Worm (Caenorhabditis elegans) whole organism, L2 larva: ENCODE measurements around the gene pad-2.

Experiments
- C34F6.9 ChIP-seq: fragments of 150-350 bp; optimal IDR thresholded peaks from 2 replicates; lab custom pipeline; 2014; ENCODE audit warnings: missing biosample characterization, missing genetic modification characterization
- F13H6.1 ChIP-seq: sonication (generic microtip); optimal IDR thresholded peaks from 2 replicates; lab custom pipeline; 2016; ENCODE audit warnings: missing genetic modification characterization, missing compliant biosample characterization
- R02D3.7 ChIP-seq: fragments of 150-350 bp; optimal IDR thresholded peaks from 2 replicates; lab custom pipeline; 2014; ENCODE audit warnings: missing biosample characterization, missing genetic modification characterization
- Y55F3AM.14 ChIP-seq: fragments of 200-800 bp; sonication (Bioruptor generic); optimal IDR thresholded peaks from 2 replicates; lab custom pipeline; 2018; ENCODE audit warnings: mild to moderate bottlenecking, missing genetic modification characterization, missing compliant biosample characterization
- ZK546.5 ChIP-seq: sonication (generic microtip); optimal IDR thresholded peaks from 2 replicates; lab custom pipeline; 2017; ENCODE audit warnings: missing biosample characterization, missing genetic modification characterization
- alr-1 ChIP-seq: fragments of 150-350 bp; optimal IDR thresholded peaks from 2 replicates; lab custom pipeline; 2014; ENCODE audit warnings: missing biosample characterization, missing genetic modification characterization
- aly-2 ChIP-seq: fragments of 150-350 bp; optimal IDR thresholded peaks from 2 replicates; lab custom pipeline; 2014; ENCODE audit warnings: missing biosample characterization, missing genetic modification characterization
- ama-1 ChIP-seq: fragments of 150-350 bp; optimal IDR thresholded peaks from 2 replicates; lab custom pipeline; 2018; ENCODE audit warnings: inconsistent platforms
- ceh-82 ChIP-seq: fragments of 150-350 bp; optimal IDR thresholded peaks from 2 replicates; lab custom pipeline; 2014; ENCODE audit warnings: missing biosample characterization, missing genetic modification characterization
- crh-2 ChIP-seq: sonication (generic microtip); optimal IDR thresholded peaks from 2 replicates; lab custom pipeline; 2017; ENCODE audit warnings: missing biosample characterization, missing genetic modification characterization
- elt-1 ChIP-seq: fragments of 150-350 bp; optimal IDR thresholded peaks from 2 replicates; lab custom pipeline; 2014; ENCODE audit warnings: missing biosample characterization, missing genetic modification characterization
- elt-3 ChIP-seq: sonication (generic microtip); optimal IDR thresholded peaks from 2 replicates; lab custom pipeline; 2017; ENCODE audit warnings: missing biosample characterization, missing genetic modification characterization
- fos-1 ChIP-seq: fragments of 150-350 bp; optimal IDR thresholded peaks from 2 replicates; lab custom pipeline; 2014; ENCODE audit warnings: missing biosample characterization, missing genetic modification characterization
- gmeb-1 ChIP-seq: fragments of 150-350 bp; optimal IDR thresholded peaks from 2 replicates; lab custom pipeline; 2014; ENCODE audit warnings: missing biosample characterization, missing genetic modification characterization
- lin-11 ChIP-seq: fragments of 150-350 bp; sonication (generic microtip); optimal IDR thresholded peaks from 2 replicates; lab custom pipeline; 2014; ENCODE audit warnings: missing biosample characterization, missing genetic modification characterization, inconsistent platforms, mixed read lengths
- mab-5 ChIP-seq: fragments of 150-350 bp; optimal IDR thresholded peaks from 2 replicates; lab custom pipeline; 2014; ENCODE audit warnings: missing biosample characterization, missing genetic modification characterization
- mbf-1 ChIP-seq: sonication (generic microtip); optimal IDR thresholded peaks from 2 replicates; lab custom pipeline; 2017; ENCODE audit warnings: missing biosample characterization, missing genetic modification characterization
- mdl-1 ChIP-seq, 2 experiments: fragments of 150-350 bp in 1 of 2; sonication (generic microtip) in 1 of 2; optimal IDR thresholded peaks; 2 replicates each; lab custom pipeline; 2017; ENCODE audit warnings: missing biosample characterization in 2 of 2, missing genetic modification characterization in 2 of 2
- nhr-10 ChIP-seq: sonication (generic microtip); optimal IDR thresholded peaks from 2 replicates; lab custom pipeline; 2017; ENCODE audit warnings: missing biosample characterization, missing genetic modification characterization
- nhr-11 ChIP-seq: fragments of 150-350 bp; optimal IDR thresholded peaks from 2 replicates; lab custom pipeline; 2014; ENCODE audit warnings: missing biosample characterization, missing genetic modification characterization
- nhr-12 ChIP-seq: fragments of 150-350 bp; optimal IDR thresholded peaks from 2 replicates; lab custom pipeline; 2014; ENCODE audit warnings: missing biosample characterization, missing genetic modification characterization
- nhr-129 ChIP-seq: fragments of 150-350 bp; optimal IDR thresholded peaks from 2 replicates; lab custom pipeline; 2014; ENCODE audit warnings: missing biosample characterization, missing genetic modification characterization
- nhr-21 ChIP-seq: fragments of 150-350 bp; optimal IDR thresholded peaks from 2 replicates; lab custom pipeline; 2014; ENCODE audit warnings: missing biosample characterization, missing genetic modification characterization
- nhr-237 ChIP-seq: fragments of 150-350 bp; optimal IDR thresholded peaks from 2 replicates; lab custom pipeline; 2014; ENCODE audit warnings: missing biosample characterization, missing genetic modification characterization
- nhr-25 ChIP-seq: fragments of 150-350 bp; sonication (generic microtip); optimal IDR thresholded peaks from 3 replicates; lab custom pipeline; 2014; ENCODE audit warnings: missing biosample characterization, missing genetic modification characterization
- nhr-6 ChIP-seq: fragments of 150-350 bp; optimal IDR thresholded peaks from 2 replicates; lab custom pipeline; 2014; ENCODE audit warnings: missing biosample characterization, missing genetic modification characterization
- sem-4 ChIP-seq: fragments of 150-350 bp; optimal IDR thresholded peaks from 2 replicates; lab custom pipeline; 2014; ENCODE audit warnings: missing biosample characterization, missing genetic modification reagents, missing genetic modification characterization
- skn-1 ChIP-seq: sonication (generic microtip); optimal IDR thresholded peaks from 2 replicates; lab custom pipeline; 2017; ENCODE audit warnings: missing biosample characterization, missing genetic modification characterization
- sma-3 ChIP-seq: sonication (generic microtip); optimal IDR thresholded peaks from 2 replicates; lab custom pipeline; 2016; ENCODE audit warnings: missing genetic modification reagents, missing genetic modification characterization, missing compliant biosample characterization
- sma-9 ChIP-seq, 2 experiments: fragments of 150-350 bp in 1 of 2; sonication (generic microtip) in 1 of 2; optimal IDR thresholded peaks; 2 replicates each; lab custom pipeline; 2014 to 2016; ENCODE audit warnings: missing genetic modification characterization in 2 of 2, mild to moderate bottlenecking in 1 of 2, missing biosample characterization in 1 of 2, missing compliant biosample characterization in 1 of 2, missing genetic modification reagents in 1 of 2, moderate library complexity in 1 of 2
- snpc-4 ChIP-seq: fragments of 150-350 bp; optimal IDR thresholded peaks from 2 replicates; lab custom pipeline; 2014; ENCODE audit warnings: missing biosample characterization, missing genetic modification characterization
- unc-39 ChIP-seq: fragments of 150-350 bp; optimal IDR thresholded peaks from 2 replicates; lab custom pipeline; 2014; ENCODE audit warnings: missing biosample characterization, missing genetic modification characterization
- unc-55 ChIP-seq: fragments of 150-350 bp; sonication (generic microtip); optimal IDR thresholded peaks from 3 replicates; lab custom pipeline; 2014; ENCODE audit warnings: missing biosample characterization, missing genetic modification reagents, missing genetic modification characterization
- unc-62 ChIP-seq: fragments of 150-350 bp; optimal IDR thresholded peaks from 2 replicates; lab custom pipeline; 2014; ENCODE audit warnings: missing biosample characterization, missing genetic modification reagents, missing genetic modification characterization
- zag-1 ChIP-seq: fragments of 150-350 bp; optimal IDR thresholded peaks from 2 replicates; lab custom pipeline; 2014; ENCODE audit warnings: missing biosample characterization, missing genetic modification characterization
- ztf-1 ChIP-seq: fragments of 200-800 bp; sonication (Bioruptor generic); conservative IDR thresholded peaks from 2 replicates; pipeline ENCODE4 v1.3.6; 2022; ENCODE audit warnings: missing genetic modification characterization, missing compliant biosample characterization
- ztf-11 ChIP-seq: sonication (generic microtip); optimal IDR thresholded peaks from 2 replicates; lab custom pipeline; 2017; ENCODE audit warnings: missing biosample characterization, missing genetic modification characterization

pad-2 gene

DNA sequence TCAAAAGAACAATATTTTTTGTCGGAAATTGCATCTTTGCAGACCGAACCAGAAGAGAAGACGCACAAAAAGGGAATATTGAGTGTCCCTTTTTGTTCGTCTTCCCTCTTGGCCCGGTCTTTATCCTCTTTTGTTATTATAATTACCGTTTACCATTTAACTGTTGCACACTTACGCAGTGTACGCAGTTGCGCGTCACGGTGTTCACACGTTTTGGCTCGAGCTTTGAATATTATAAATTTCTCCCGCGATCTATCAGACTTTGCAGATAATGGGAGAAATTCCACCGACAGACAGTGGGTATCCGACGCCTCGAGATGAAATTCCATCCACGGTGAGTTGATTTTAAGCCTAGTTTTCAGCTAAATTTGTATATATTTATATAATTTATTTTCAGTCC lies 41.9 kb downstream of the pad-2 start, which contains the start of gene sas-7:
Gene sas-7 (plus strand): TSS at position 232 of the 400 bp plus-strand sequence.
- no peak for TF ChIP-seq skn-1 (tag; lab: Kevin White, UChicago)
- peak; percentile 5 for TF ChIP-seq unc-55 (GFP tag; lab: Kevin White, UChicago)

DNA sequence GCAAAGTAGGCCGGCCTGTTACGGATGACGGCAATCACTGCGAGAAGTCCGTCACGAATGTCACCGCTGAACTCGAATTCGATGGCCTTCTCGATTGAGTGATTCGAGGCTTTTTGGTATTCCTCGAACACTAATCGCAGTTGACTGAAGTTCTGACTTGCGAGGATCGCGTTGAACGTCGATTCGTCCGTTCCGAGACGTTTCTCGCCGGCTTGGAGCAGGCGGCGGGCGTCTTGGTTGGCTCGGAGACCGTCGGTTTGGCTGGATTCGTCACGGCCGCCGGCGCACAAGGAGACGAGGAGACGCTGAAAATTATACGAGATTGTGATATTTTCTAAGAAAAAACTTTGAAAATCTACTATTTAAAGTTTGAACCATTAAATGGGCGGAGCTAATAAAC lies 47.4 kb downstream of the pad-2 start:
- TF ChIP-seq aly-2 (tag; lab: Kevin White, UChicago) (no peak), alr-1 (no peak), snpc-4 (no peak), nhr-6 (no peak)

DNA sequence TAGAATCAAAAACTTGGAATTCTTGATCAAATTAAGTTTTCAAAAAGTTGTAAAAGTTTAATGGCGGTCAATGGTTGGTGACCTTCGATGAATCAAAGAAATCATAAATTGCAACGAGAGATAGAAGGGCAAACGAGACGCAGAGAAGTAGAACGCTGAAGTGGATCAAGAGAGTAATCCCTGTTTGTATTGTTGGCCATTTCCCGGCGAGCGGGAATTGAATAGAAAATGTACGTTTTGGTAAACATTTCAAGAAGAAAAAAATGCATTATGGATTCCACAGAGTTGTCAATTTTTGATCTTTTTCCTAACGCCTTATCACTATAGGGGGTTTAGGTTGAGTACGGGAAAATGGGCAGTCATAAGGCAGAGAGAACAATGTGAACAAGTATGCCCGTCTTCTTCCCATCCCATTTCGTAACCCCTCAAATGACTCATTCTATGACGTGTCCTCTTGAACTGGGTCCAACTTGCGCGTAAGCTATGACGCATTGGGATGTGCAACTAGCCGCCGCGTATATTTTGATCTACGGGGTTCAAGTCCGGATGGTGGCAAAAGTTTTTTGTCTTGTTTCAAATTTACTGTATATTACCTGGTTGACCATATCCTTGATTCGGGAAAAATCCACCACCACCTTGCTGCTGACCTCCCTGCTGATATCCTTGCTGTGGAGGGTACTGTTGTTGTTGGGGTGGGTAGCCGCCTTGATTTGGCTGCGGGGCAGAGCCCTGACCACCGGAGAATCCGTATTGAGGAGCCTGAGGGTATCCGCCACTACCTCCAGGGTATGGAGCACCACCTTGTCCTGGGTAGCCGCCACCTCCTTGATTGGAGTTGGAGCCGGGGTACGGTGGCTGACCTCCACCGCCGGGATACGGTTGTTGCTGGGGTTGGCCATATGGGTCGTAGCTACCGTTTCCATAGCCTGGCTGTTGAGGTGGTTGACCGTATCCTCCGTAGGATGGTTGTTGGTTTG lies 49.9 kb downstream of the pad-2 start:
- no peak for TF ChIP-seq nhr-11 (tag; lab: Kevin White, UChicago)
- TF ChIP-seq fos-1 (tag; lab: Kevin White, UChicago): peak; percentile 38
- TF ChIP-seq Y55F3AM.14: no peak
- peak; percentile 10 for TF ChIP-seq nhr-129 (tag; lab: Kevin White, UChicago)
- TF ChIP-seq ceh-82 (tag; lab: Kevin White, UChicago): no peak
- TF ChIP-seq unc-62: no peak
- no peak for TF ChIP-seq mab-5 (tag; lab: Kevin White, UChicago)
- TF ChIP-seq nhr-237 (tag; lab: Kevin White, UChicago): no peak
- TF ChIP-seq crh-2: no peak
- TF ChIP-seq unc-39 (tag; lab: Kevin White, UChicago): no peak
- TF ChIP-seq ztf-1 (GFP tag; lab: Robert Waterston, UW): no peak
- peak; percentile 31 for TF ChIP-seq ama-1
- TF ChIP-seq elt-1 (tag; lab: Kevin White, UChicago): no peak
- TF ChIP-seq aly-2 (tag; lab: Kevin White, UChicago): no peak
- peak; percentile 27 for TF ChIP-seq nhr-25 (tag; lab: Kevin White, UChicago)
- no peak for TF ChIP-seq sma-9 (GFP tag; optimal IDR thresholded peaks at IDR 0.05; lab: Kevin White, UChicago)
- no peak for TF ChIP-seq sma-9 (tag; optimal IDR thresholded peaks at IDR 0.05; lab: Kevin White, UChicago)
- TF ChIP-seq snpc-4: no peak
- TF ChIP-seq lin-11 (tag; lab: Kevin White, UChicago): no peak
- TF ChIP-seq sma-3: peak; percentile 0
- TF ChIP-seq mdl-1 (tag; optimal IDR thresholded peaks at IDR 0.05; lab: Kevin White, UChicago): no peak
- TF ChIP-seq nhr-10 (tag; lab: Kevin White, UChicago): no peak
- no peak for TF ChIP-seq gmeb-1 (tag; lab: Kevin White, UChicago)
- no peak for TF ChIP-seq zag-1 (tag; lab: Kevin White, UChicago)
- no peak for TF ChIP-seq ztf-11 (tag; lab: Kevin White, UChicago)
- TF ChIP-seq mbf-1 (tag; lab: Kevin White, UChicago): no peak
- no peak for TF ChIP-seq nhr-12
- no peak for TF ChIP-seq elt-3 (tag; lab: Kevin White, UChicago)
- no peak for TF ChIP-seq R02D3.7 (tag; lab: Kevin White, UChicago)
- peak; percentile 1 for TF ChIP-seq nhr-6
- TF ChIP-seq nhr-21: no peak
- TF ChIP-seq sem-4 (tag; lab: Kevin White, UChicago): no peak

DNA sequence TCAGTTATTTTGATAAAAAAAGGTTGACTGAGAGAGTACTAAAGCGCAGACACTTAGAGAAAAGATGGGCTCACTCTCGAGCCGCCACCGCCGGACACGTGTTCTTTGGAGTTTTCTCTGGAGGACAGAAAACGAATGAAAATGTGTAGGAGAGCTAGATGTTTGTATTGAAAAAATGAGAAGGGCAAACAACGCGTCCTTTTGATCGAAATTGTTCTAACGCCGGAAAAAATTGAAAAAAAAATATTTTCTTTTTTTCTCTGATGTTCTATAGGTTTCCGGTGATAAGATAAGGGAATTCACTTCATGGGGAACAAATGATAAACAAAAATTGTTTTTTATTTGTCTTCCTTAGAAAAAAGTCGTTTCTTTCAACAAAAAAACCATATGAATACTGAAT lies 50.9 kb downstream of the pad-2 start:
- TF ChIP-seq crh-2 (peak; percentile 15), F13H6.1 (tag; lab: Kevin White, UChicago) (peak; percentile 32), aly-2 (tag; lab: Kevin White, UChicago) (no peak), C34F6.9 (tag; lab: Kevin White, UChicago) (peak; percentile 19), nhr-129 (tag; lab: Kevin White, UChicago) (peak; percentile 22), ama-1 (no peak), ceh-82 (tag; lab: Kevin White, UChicago) (no peak), elt-3 (tag; lab: Kevin White, UChicago) (no peak), unc-62 (no peak), R02D3.7 (tag; lab: Kevin White, UChicago) (no peak), ZK546.5 (tag; lab: Kevin White, UChicago) (no peak), fos-1 (tag; lab: Kevin White, UChicago) (peak; percentile 66), sma-9 (GFP tag; optimal IDR thresholded peaks at IDR 0.05; lab: Kevin White, UChicago) (peak; percentile 33), sma-9 (tag; optimal IDR thresholded peaks at IDR 0.05; lab: Kevin White, UChicago) (no peak)
